Worm (Caenorhabditis elegans): ENCODE results near the gene tif-1A.

Gene tif-1A

DNA sequence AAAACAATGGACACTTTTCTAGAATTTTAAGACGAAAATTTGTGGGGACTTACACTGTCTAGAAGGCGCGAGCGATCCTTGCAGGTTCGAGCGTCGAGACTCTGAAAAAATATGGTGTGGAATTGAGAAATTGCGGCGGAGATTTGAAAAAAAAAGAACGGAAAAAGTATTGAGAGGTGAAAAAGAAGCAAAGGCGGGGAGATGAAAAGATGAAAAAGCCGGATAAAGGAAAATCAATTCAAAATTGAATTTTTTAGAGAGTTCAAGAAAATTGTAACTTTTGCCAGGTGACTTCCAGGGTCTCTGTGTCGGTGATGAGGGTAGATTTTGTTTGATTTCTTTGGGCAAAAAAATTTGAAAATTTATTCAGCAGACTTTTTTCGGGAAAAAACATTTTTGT is 27.6 kb downstream of the tif-1A start, which contains the start of gene msi-1:
msi-1 (minus strand) TSS at position 101 of the 400 bp plus-strand sequence.
- no peak for TF ChIP-seq fos-1 (tag; optimal IDR thresholded peaks at IDR 0.05)
- TF ChIP-seq ceh-62 (tag; optimal IDR thresholded peaks at IDR 0.05), result no peak
- TF ChIP-seq F49E8.2 (tag; optimal IDR thresholded peaks at IDR 0.05; ENCODE audit: borderline replicate concordance), result no peak
- no peak for TF ChIP-seq nhr-237 (tag; optimal IDR thresholded peaks at IDR 0.05)
- TF ChIP-seq ces-1 (GFP tag; optimal IDR thresholded peaks at IDR 0.05), result no peak
- TF ChIP-seq hlh-11 (tag; optimal IDR thresholded peaks at IDR 0.05), result no peak
- TF ChIP-seq rbr-2 (tag; optimal IDR thresholded peaks at IDR 0.05), result no peak
- TF ChIP-seq php-3 (GFP tag; IDR thresholded peaks at IDR 0.05), result no peak
- TF ChIP-seq pqm-1 (tag; optimal IDR thresholded peaks at IDR 0.05), result no peak
- no peak for TF ChIP-seq zag-1 (tag; optimal IDR thresholded peaks at IDR 0.05)
- no peak for TF ChIP-seq nhr-48 (tag; optimal IDR thresholded peaks at IDR 0.05)
- TF ChIP-seq egl-43 (GFP tag; IDR thresholded peaks at IDR 0.05), result no peak
- no peak for TF ChIP-seq mep-1 (tag; optimal IDR thresholded peaks at IDR 0.05)
- no peak for TF ChIP-seq Y48G9A.11 (GFP tag; IDR thresholded peaks at IDR 0.05)
- TF ChIP-seq hmg-1.1 (GFP tag; IDR thresholded peaks at IDR 0.05), result no peak
- TF ChIP-seq nhr-10 (tag; optimal IDR thresholded peaks at IDR 0.05), result no peak
- no peak for TF ChIP-seq F44E2.7 (GFP tag; IDR thresholded peaks at IDR 0.05)

ce11 chrIII:3975008-3975407 is 28.9 kb downstream of the tif-1A start:
- no peak for TF ChIP-seq F44E2.7 (GFP tag; IDR thresholded peaks at IDR 0.05)
- TF ChIP-seq nhr-77 (tag; optimal IDR thresholded peaks at IDR 0.05), result no peak
- no peak for TF ChIP-seq daf-16 (GFP tag; optimal IDR thresholded peaks at IDR 0.05)
- peak; percentile 93 for TF ChIP-seq daf-16 (tag; optimal IDR thresholded peaks at IDR 0.05)
- TF ChIP-seq lin-29 (GFP tag; IDR thresholded peaks at IDR 0.05), result no peak
- no peak for TF ChIP-seq mdl-1 (tag; optimal IDR thresholded peaks at IDR 0.05)

ce11 chrIII:3974503-3974902 is 29.4 kb downstream of the tif-1A start:
- no peak for TF ChIP-seq hlh-11 (tag; optimal IDR thresholded peaks at IDR 0.05)
- TF ChIP-seq hif-1 (tag; optimal IDR thresholded peaks at IDR 0.05), result no peak
- no peak for TF ChIP-seq dmd-8 (GFP tag; IDR thresholded peaks at IDR 0.05)
- TF ChIP-seq mxl-2 (GFP tag; conservative IDR thresholded peaks at IDR 0.05), result no peak
- no peak for TF ChIP-seq zag-1 (tag; optimal IDR thresholded peaks at IDR 0.05)
- no peak for TF ChIP-seq egl-27 (tag; optimal IDR thresholded peaks at IDR 0.05)
- no peak for TF ChIP-seq ceh-28 (tag; optimal IDR thresholded peaks at IDR 0.05)
- no peak for TF ChIP-seq sdz-12 (GFP tag; optimal IDR thresholded peaks at IDR 0.05)
- no peak for TF ChIP-seq nhr-25 (tag; optimal IDR thresholded peaks at IDR 0.05; ENCODE audit: borderline replicate concordance, insufficient read depth)

DNA sequence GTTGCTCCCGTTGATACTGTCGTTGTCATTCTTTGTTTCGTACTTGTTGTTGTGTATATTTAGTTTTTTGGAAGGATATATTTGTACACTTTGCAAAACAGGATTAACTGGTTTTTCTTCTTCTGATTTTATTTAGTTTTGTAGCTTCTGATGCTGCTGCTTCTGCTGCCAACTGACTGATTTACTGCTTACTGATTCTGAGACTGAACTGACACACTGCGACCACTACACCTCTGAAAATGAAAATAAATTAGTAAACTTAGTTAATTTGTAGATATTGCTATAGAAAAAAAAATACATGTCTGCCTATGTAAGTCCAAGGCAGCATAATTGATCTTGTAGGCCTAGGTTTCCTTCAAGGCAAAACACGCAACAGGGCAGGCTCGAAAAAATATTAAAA is 31.2 kb downstream of the tif-1A start, which contains the start of gene R10E9.4:
R10E9.4 (minus strand) TSS at position 101 of the 400 bp plus-strand sequence.
- TF ChIP-seq F44E2.7 (GFP tag; IDR thresholded peaks at IDR 0.05) (no peak), jun-1 (tag; optimal IDR thresholded peaks at IDR 0.05) (no peak), aha-1 (tag) (peak; percentile 41), mep-1 (tag; optimal IDR thresholded peaks at IDR 0.05) (no peak), F49E8.2 (tag; optimal IDR thresholded peaks at IDR 0.05; ENCODE audit: borderline replicate concordance) (no peak)

DNA sequence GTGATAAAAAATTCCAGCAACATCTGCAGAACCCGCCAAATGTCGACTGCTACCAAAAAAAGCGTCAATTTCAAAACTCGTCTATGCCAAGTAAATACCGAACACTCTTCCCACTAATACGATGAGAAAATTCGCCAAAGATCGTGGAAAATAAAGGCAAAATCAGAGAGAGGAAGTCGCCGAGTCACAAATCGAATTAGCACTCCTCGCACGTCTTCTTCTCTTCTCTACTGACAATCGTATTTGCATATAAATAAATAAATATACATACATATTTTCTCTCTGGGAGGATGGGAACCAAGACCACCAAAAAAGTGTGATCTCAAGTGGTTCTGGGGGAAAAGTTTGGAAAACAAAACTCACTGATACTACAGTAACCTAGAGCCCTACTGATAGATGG is 33.5 kb downstream of the tif-1A start:
- TF ChIP-seq ces-1 (GFP tag; optimal IDR thresholded peaks at IDR 0.05) (peak; percentile 79), daf-8 (GFP tag; IDR thresholded peaks at IDR 0.05) (no peak)

- TF ChIP-seq nhr-111 (GFP tag; optimal IDR thresholded peaks at IDR 0.05), result no peak
- TF ChIP-seq duxl-1 (tag; optimal IDR thresholded peaks at IDR 0.05; ENCODE audit: poor library complexity), result no peak
- TF ChIP-seq nhr-6 (tag; optimal IDR thresholded peaks at IDR 0.05), result no peak
- TF ChIP-seq ceh-28 (tag; optimal IDR thresholded peaks at IDR 0.05), result no peak
- no peak for TF ChIP-seq Y105C5A.15 (GFP tag; IDR thresholded peaks at IDR 0.05)
- TF ChIP-seq unc-62 (GFP tag; optimal IDR thresholded peaks at IDR 0.05 in 1 of 2), result peak in 1 of 2 experiments; percentile 91
- TF ChIP-seq unc-62 (tag; optimal IDR thresholded peaks at IDR 0.05), result no peak
These were observed 34.8 kb downstream of the tif-1A start for ce11 chrIII:3969133-3969532.

All from whole organism, L4 larva.